Fruit fly (Drosophila melanogaster) whole organism, prepupa: ENCODE results near the gene CG4572.

Source experiments
- Blimp-1 ChIP-seq: fragments of 200-800 bp; sonication (Bioruptor generic); optimal IDR thresholded peaks from 3 replicates; lab custom pipeline; 2017; ENCODE audit warnings: missing biosample characterization, missing genetic modification characterization, mild to moderate bottlenecking, moderate library complexity, missing genetic modification reagents
- CG10631 ChIP-seq: fragments of 200-800 bp; sonication (Bioruptor generic); optimal IDR thresholded peaks from 2 replicates; lab custom pipeline; 2016; ENCODE audit warnings: missing biosample characterization, missing genetic modification characterization
- CG10669 ChIP-seq: fragments of 200-800 bp; sonication (Bioruptor generic); optimal IDR thresholded peaks from 3 replicates; lab custom pipeline; 2018; ENCODE audit warnings: missing biosample characterization, mild to moderate bottlenecking, missing genetic modification characterization, moderate library complexity
- CG11294 ChIP-seq: fragments of 200-800 bp; sonication (Bioruptor generic); IDR thresholded peaks from 2 replicates; pipeline ENCODE4 v1.3.6; 2022; ENCODE audit warnings: missing biosample characterization, missing genetic modification characterization
- CG11762 ChIP-seq: fragments of 200-800 bp; sonication (Bioruptor generic); optimal IDR thresholded peaks from 3 replicates; lab custom pipeline; 2016; ENCODE audit warnings: missing biosample characterization, missing genetic modification characterization; ENCODE audit not compliant: insufficient read depth
- CG11902 ChIP-seq: fragments of 200-800 bp; sonication (Bioruptor generic); optimal IDR thresholded peaks from 3 replicates; lab custom pipeline; 2016; ENCODE audit warnings: missing biosample characterization, missing genetic modification characterization
- CG15336 ChIP-seq: fragments of 200-800 bp; sonication (Bioruptor generic); IDR thresholded peaks from 2 replicates; pipeline ENCODE4 v1.3.6; 2022; ENCODE audit warnings: missing biosample characterization, missing genetic modification characterization
- CG1621 ChIP-seq: fragments of 200-800 bp; sonication (Bioruptor generic); optimal IDR thresholded peaks from 3 replicates; lab custom pipeline; 2018; ENCODE audit warnings: missing biosample characterization, mild to moderate bottlenecking, missing genetic modification characterization
- CG16779 ChIP-seq: fragments of 200-800 bp; sonication (Bioruptor generic); optimal IDR thresholded peaks from 3 replicates; lab custom pipeline; 2017; ENCODE audit warnings: missing biosample characterization, mild to moderate bottlenecking, missing genetic modification characterization
- CG3032 ChIP-seq: fragments of 200-800 bp; optimal IDR thresholded peaks from 2 replicates; lab custom pipeline; 2019; ENCODE audit warnings: missing biosample characterization, mild to moderate bottlenecking, missing genetic modification characterization, moderate library complexity
- CG31627 ChIP-seq: fragments of 200-800 bp; sonication (Bioruptor generic); optimal IDR thresholded peaks from 3 replicates; lab custom pipeline; 2016; ENCODE audit warnings: missing biosample characterization, missing genetic modification characterization
- CG32006 ChIP-seq: fragments of 200-800 bp; sonication (Bioruptor generic); optimal IDR thresholded peaks from 3 replicates; lab custom pipeline; 2017; ENCODE audit warnings: missing biosample characterization, mild to moderate bottlenecking, missing genetic modification characterization
- CG34406 ChIP-seq: fragments of 200-800 bp; sonication (Bioruptor generic); optimal IDR thresholded peaks from 3 replicates; lab custom pipeline; 2016; ENCODE audit warnings: missing biosample characterization, missing genetic modification characterization
- CG3919 ChIP-seq: fragments of 200-800 bp; sonication (Bioruptor generic); optimal IDR thresholded peaks from 3 replicates; lab custom pipeline; 2016; ENCODE audit warnings: missing biosample characterization, missing genetic modification characterization
- CG6163 ChIP-seq: fragments of 200-800 bp; sonication (Bioruptor generic); IDR thresholded peaks from 3 replicates; pipeline ENCODE4 v1.3.6; 2022; ENCODE audit warnings: missing biosample characterization, missing genetic modification characterization
- CG6276 ChIP-seq: fragments of 200-800 bp; sonication (Bioruptor generic); optimal IDR thresholded peaks from 2 replicates; lab custom pipeline; 2017; ENCODE audit warnings: missing biosample characterization, mild to moderate bottlenecking, missing genetic modification characterization
- CG6808 ChIP-seq: fragments of 200-800 bp; sonication (Bioruptor generic); optimal IDR thresholded peaks from 3 replicates; lab custom pipeline; 2017; ENCODE audit warnings: missing biosample characterization, missing genetic modification characterization, mild to moderate bottlenecking, moderate library complexity, missing genetic modification reagents
- CG6854 ChIP-seq: fragments of 200-800 bp; sonication (Bioruptor generic); optimal IDR thresholded peaks from 2 replicates; lab custom pipeline; 2017; ENCODE audit warnings: missing biosample characterization, mild to moderate bottlenecking, missing genetic modification characterization
- CG7368 ChIP-seq: fragments of 200-800 bp; sonication (Bioruptor generic); optimal IDR thresholded peaks from 3 replicates; lab custom pipeline; 2016; ENCODE audit warnings: missing biosample characterization, missing genetic modification characterization
- CG8119 ChIP-seq: fragments of 200-800 bp; sonication (Bioruptor generic); IDR thresholded peaks from 3 replicates; pipeline ENCODE4 v1.3.6; 2022; ENCODE audit warnings: missing biosample characterization, missing genetic modification characterization
- CG8319 ChIP-seq: fragments of 200-800 bp; sonication (Bioruptor generic); optimal IDR thresholded peaks from 3 replicates; lab custom pipeline; 2016; ENCODE audit warnings: missing biosample characterization, missing genetic modification characterization
- Eip75B ChIP-seq: fragments of 200-800 bp; sonication (Bioruptor generic); optimal IDR thresholded peaks from 3 replicates; lab custom pipeline; 2016; ENCODE audit warnings: missing biosample characterization, missing genetic modification characterization
- Eip78C ChIP-seq: fragments of 200-800 bp; sonication (Bioruptor generic); peaks from one replicate; lab custom pipeline; 2016; ENCODE audit warnings: missing biosample characterization, missing genetic modification characterization
- Eip93F ChIP-seq: fragments of 200-800 bp; sonication (Bioruptor generic); optimal IDR thresholded peaks from 2 replicates; lab custom pipeline; 2016; ENCODE audit warnings: missing biosample characterization, mild to moderate bottlenecking, missing genetic modification characterization
- Ets21C ChIP-seq: fragments of 200-800 bp; sonication (Bioruptor generic); optimal IDR thresholded peaks from 3 replicates; lab custom pipeline; 2016; ENCODE audit warnings: missing biosample characterization, missing genetic modification characterization
- Ets96B ChIP-seq: fragments of 200-800 bp; optimal IDR thresholded peaks from 2 replicates; lab custom pipeline; 2019; ENCODE audit warnings: missing biosample characterization, mild to moderate bottlenecking, missing genetic modification characterization, moderate library complexity
- Gug ChIP-seq: fragments of 200-800 bp; sonication (Bioruptor generic); IDR thresholded peaks from 2 replicates; pipeline ENCODE4 v1.3.6; 2022; ENCODE audit warnings: missing biosample characterization, missing genetic modification characterization
- Hr38 ChIP-seq: sonication (Bioruptor generic); optimal IDR thresholded peaks from 2 replicates; lab custom pipeline; 2016; ENCODE audit warnings: missing biosample characterization, missing genetic modification characterization
- Hr4 ChIP-seq: fragments of 200-800 bp; sonication (Bioruptor generic); optimal IDR thresholded peaks from 3 replicates; lab custom pipeline; 2016; ENCODE audit warnings: missing biosample characterization, missing genetic modification characterization
- Lpt ChIP-seq: fragments of 200-800 bp; sonication (Bioruptor generic); optimal IDR thresholded peaks from 3 replicates; lab custom pipeline; 2016; ENCODE audit warnings: missing biosample characterization, missing genetic modification characterization
- Met ChIP-seq: fragments of 200-800 bp; sonication (Bioruptor generic); optimal IDR thresholded peaks from 3 replicates; lab custom pipeline; 2016; ENCODE audit warnings: missing biosample characterization, missing genetic modification characterization
- OdsH ChIP-seq: fragments of 200-800 bp; sonication (Bioruptor generic); optimal IDR thresholded peaks from 3 replicates; lab custom pipeline; 2016; ENCODE audit warnings: missing biosample characterization, missing genetic modification characterization
- Smox ChIP-seq: fragments of 200-800 bp; sonication (Bioruptor generic); optimal IDR thresholded peaks from 3 replicates; lab custom pipeline; 2016; ENCODE audit warnings: missing biosample characterization, missing genetic modification characterization
- Sox102F ChIP-seq: fragments of 200-800 bp; sonication (Bioruptor generic); optimal IDR thresholded peaks from 2 replicates; lab custom pipeline; 2016; ENCODE audit warnings: missing biosample characterization, mild to moderate bottlenecking, missing genetic modification characterization
- Sox14 ChIP-seq: fragments of 200-800 bp; sonication (Bioruptor generic); optimal IDR thresholded peaks from 3 replicates; lab custom pipeline; 2016; ENCODE audit warnings: missing biosample characterization, missing genetic modification characterization
- Sox15 ChIP-seq: fragments of 200-800 bp; sonication (Bioruptor generic); optimal IDR thresholded peaks from 3 replicates; lab custom pipeline; 2016; ENCODE audit warnings: missing biosample characterization, missing genetic modification characterization
- achi ChIP-seq: fragments of 200-800 bp; sonication (Bioruptor generic); optimal IDR thresholded peaks from 3 replicates; lab custom pipeline; 2016; ENCODE audit warnings: missing biosample characterization, missing genetic modification characterization
- acj6 ChIP-seq: fragments of 200-800 bp; sonication (Bioruptor generic); optimal IDR thresholded peaks from 3 replicates; lab custom pipeline; 2016; ENCODE audit warnings: missing biosample characterization, missing genetic modification characterization
- dac ChIP-seq: fragments of 200-800 bp; sonication (Bioruptor generic); optimal IDR thresholded peaks from 2 replicates; lab custom pipeline; 2017; ENCODE audit warnings: missing biosample characterization, mild to moderate bottlenecking, missing genetic modification characterization
- eg ChIP-seq: fragments of 200-800 bp; sonication (Bioruptor generic); IDR thresholded peaks from 3 replicates; pipeline ENCODE4 v1.3.6; 2022; ENCODE audit warnings: missing biosample characterization, missing genetic modification characterization
- esn ChIP-seq: fragments of 200-800 bp; sonication (Bioruptor generic); optimal IDR thresholded peaks from 2 replicates; lab custom pipeline; 2016; ENCODE audit warnings: missing biosample characterization, mild to moderate bottlenecking, missing genetic modification characterization, moderate library complexity
- fd59A ChIP-seq: fragments of 200-800 bp; sonication (Bioruptor generic); optimal IDR thresholded peaks from 2 replicates; lab custom pipeline; 2017; ENCODE audit warnings: missing biosample characterization, mild to moderate bottlenecking, missing genetic modification characterization, missing genetic modification reagents
- fd85E ChIP-seq: fragments of 200-800 bp; sonication (Bioruptor generic); optimal IDR thresholded peaks from 3 replicates; lab custom pipeline; 2016; ENCODE audit warnings: missing biosample characterization, missing genetic modification characterization
- fkh ChIP-seq: fragments of 200-800 bp; sonication (Bioruptor generic); optimal IDR thresholded peaks from 3 replicates; lab custom pipeline; 2017; ENCODE audit warnings: missing biosample characterization, mild to moderate bottlenecking, missing genetic modification characterization, moderate library complexity
- lz ChIP-seq: fragments of 200-800 bp; sonication (Bioruptor generic); optimal IDR thresholded peaks from 3 replicates; lab custom pipeline; 2016; ENCODE audit warnings: missing biosample characterization, missing genetic modification characterization
- net ChIP-seq: fragments of 200-800 bp; sonication (Bioruptor generic); optimal IDR thresholded peaks from 3 replicates; lab custom pipeline; 2016; ENCODE audit warnings: missing biosample characterization, missing genetic modification characterization
- pdm3 ChIP-seq: fragments of 200-800 bp; sonication (Bioruptor generic); optimal IDR thresholded peaks from 3 replicates; lab custom pipeline; 2016; ENCODE audit warnings: missing biosample characterization, missing genetic modification characterization
- spab ChIP-seq: fragments of 200-800 bp; sonication (Bioruptor generic); optimal IDR thresholded peaks from 2 replicates; lab custom pipeline; 2017; ENCODE audit warnings: missing biosample characterization, mild to moderate bottlenecking, missing genetic modification characterization, missing genetic modification reagents
- ss ChIP-seq, 2 experiments: fragments of 200-800 bp; sonication (Bioruptor generic); optimal IDR thresholded peaks; 2 replicates in 1 of 2; 3 replicates in 1 of 2; lab custom pipeline; 2017 to 2018; ENCODE audit warnings: mild to moderate bottlenecking in 2 of 2, missing biosample characterization in 2 of 2, missing genetic modification characterization in 2 of 2, moderate library complexity in 1 of 2
- svp ChIP-seq: fragments of 200-800 bp; sonication (Bioruptor generic); peaks from one replicate; lab custom pipeline; 2016; ENCODE audit warnings: missing biosample characterization, missing genetic modification characterization
- vri ChIP-seq: fragments of 200-800 bp; sonication (Bioruptor generic); optimal IDR thresholded peaks from 3 replicates; lab custom pipeline; 2016; ENCODE audit warnings: missing biosample characterization, mild to moderate bottlenecking, missing genetic modification characterization

Gene CG4572

dm6 chr3R:19860996-19861719 is 3.0 kb downstream of the CG4572 start, which contains the start of the genes Ire1 and Mrm2:
TSS of gene Ire1 (minus strand) at chr3R:19861291.
TSS of gene Mrm2 (plus strand) at chr3R:19861610.
- peak; percentile 59 for TF ChIP-seq CG3919 (GFP tag; lab: Kevin White, UChicago)
- TF ChIP-seq achi (GFP tag; lab: Kevin White, UChicago) = peak; percentile 55
- TF ChIP-seq fd85E = no peak
- peak; percentile 71 for TF ChIP-seq CG6854
- peak; percentile 98 for TF ChIP-seq fkh (GFP tag; lab: Kevin White, UChicago)
- TF ChIP-seq esn (GFP tag; lab: Kevin White, UChicago) = peak; percentile 79
- peak; percentile 78 for TF ChIP-seq OdsH (GFP tag; lab: Kevin White, UChicago)
- peak; percentile 50 for TF ChIP-seq CG7368
- TF ChIP-seq Lpt = no peak
- peak; percentile 48 for TF ChIP-seq CG16779 (tag; lab: Kevin White, UChicago)
- peak; percentile 37 for TF ChIP-seq spab (GFP tag; lab: Kevin White, UChicago)
- TF ChIP-seq Ets21C = peak; percentile 75
- TF ChIP-seq pdm3 (GFP tag; lab: Kevin White, UChicago) = peak; percentile 78
- TF ChIP-seq svp (GFP tag; lab: Kevin White, UChicago) = peak; percentile 92
- TF ChIP-seq CG15336 = peak; percentile 33; the same call in 1 of the 2 replicates
- peak; percentile 49 for TF ChIP-seq vri
- peak; percentile 9 for TF ChIP-seq net
- peak; percentile 21 for TF ChIP-seq CG8319 (GFP tag; lab: Kevin White, UChicago)
- TF ChIP-seq acj6 = peak; percentile 77
- TF ChIP-seq Eip78C = peak; percentile 74
- TF ChIP-seq CG11902 (GFP tag; lab: Kevin White, UChicago) = peak; percentile 77
- TF ChIP-seq CG1621 = peak; percentile 87
- TF ChIP-seq fd59A (GFP tag; lab: Kevin White, UChicago) = peak; percentile 56
- TF ChIP-seq Eip93F (GFP tag; lab: Kevin White, UChicago) = no peak
- peak; percentile 72 for TF ChIP-seq Met (GFP tag; lab: Kevin White, UChicago)
- TF ChIP-seq Smox = peak; percentile 68
- TF ChIP-seq CG11762 (GFP tag; lab: Kevin White, UChicago) = no peak
- peak; percentile 32 for TF ChIP-seq CG6808 (GFP tag; lab: Kevin White, UChicago)
- peak; percentile 91 for TF ChIP-seq CG31627 (GFP tag; lab: Kevin White, UChicago)
- peak; percentile 88 for TF ChIP-seq Sox14 (GFP tag; lab: Kevin White, UChicago)
- TF ChIP-seq Hr4 (GFP tag; lab: Kevin White, UChicago) = peak; percentile 79
- TF ChIP-seq CG32006 = peak; percentile 74
- TF ChIP-seq Ets96B (tag; lab: Kevin White, UChicago) = peak; percentile 40
- TF ChIP-seq CG6163 (GFP tag; lab: Robert Waterston, UW) = peak; percentile 64
- TF ChIP-seq CG11294 (GFP tag; lab: Robert Waterston, UW) = peak; percentile 45; the same call in 1 of the 2 replicates
- peak; percentile 19 for TF ChIP-seq Sox102F (GFP tag; lab: Kevin White, UChicago)
- TF ChIP-seq dac = peak; percentile 50
- TF ChIP-seq ss (GFP tag; optimal IDR thresholded peaks at IDR 0.05; lab: Kevin White, UChicago) = peak in 1 of 2 experiments; percentile 63
- peak; percentile 80 for TF ChIP-seq Sox15 (GFP tag; lab: Kevin White, UChicago)
- TF ChIP-seq Gug (GFP tag; lab: Robert Waterston, UW) = peak; percentile 67
- TF ChIP-seq CG10669 (GFP tag; lab: Kevin White, UChicago) = peak; percentile 60
- TF ChIP-seq CG3032 = peak; percentile 78
- peak; percentile 42 for TF ChIP-seq CG34406
- TF ChIP-seq CG8119 = no peak; the same call in 2 of the 3 replicates
- peak; percentile 76 for TF ChIP-seq Eip75B (GFP tag; lab: Kevin White, UChicago)
- no peak for TF ChIP-seq Blimp-1 (GFP tag; lab: Kevin White, UChicago)
- peak; percentile 31 for TF ChIP-seq CG6276 (GFP tag; lab: Kevin White, UChicago)
- peak; percentile 82 for TF ChIP-seq lz
- no peak for TF ChIP-seq Hr38
- peak; percentile 80 for TF ChIP-seq CG10631 (GFP tag; lab: Kevin White, UChicago)
- TF ChIP-seq eg (GFP tag; lab: Robert Waterston, UW) = peak; percentile 88
